Worm (Caenorhabditis elegans): ENCODE results near the gene Y55B1BR.8.

DNA sequence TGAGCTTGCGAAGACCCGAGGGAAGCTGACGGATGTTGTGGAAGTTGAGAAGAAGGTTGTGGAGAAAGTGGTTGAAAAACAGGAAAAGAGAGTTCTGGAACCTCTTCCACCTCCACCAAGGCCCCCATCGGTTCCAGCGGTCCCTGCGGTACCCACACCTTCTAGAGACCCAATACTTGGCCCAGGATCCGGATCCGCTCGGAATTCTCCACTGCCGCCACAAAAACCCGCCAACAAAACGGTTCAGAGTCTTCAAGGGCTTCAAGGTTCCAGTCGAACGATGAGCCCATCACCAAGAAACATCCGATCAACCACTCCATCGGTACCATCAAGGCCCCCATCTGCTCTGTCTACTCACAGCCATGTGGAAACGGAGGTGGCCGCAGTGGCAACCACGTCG is 7.2 kb upstream of the Y55B1BR.8 start:
- TF ChIP-seq B0310.2 (tag; optimal IDR thresholded peaks at IDR 0.05) (no peak), tbx-37 (GFP tag; conservative IDR thresholded peaks at IDR 0.05) (no peak), hmbx-1 (tag; optimal IDR thresholded peaks at IDR 0.05) (no peak)
